Fruit fly (Drosophila melanogaster) whole organism, adult: ENCODE measurements around the gene CG12746.

Experiments used
- CG11617 ChIP-seq: fragments of 200-800 bp; sonication (Bioruptor generic); optimal IDR thresholded peaks from 2 replicates; lab custom pipeline; 2017; ENCODE audit warnings: mild to moderate bottlenecking, missing biosample characterization, missing genetic modification reagents, missing genetic modification characterization
- CG12768 ChIP-seq: fragments of 200-800 bp; sonication (Bioruptor generic); optimal IDR thresholded peaks from 2 replicates; lab custom pipeline; 2017; ENCODE audit warnings: missing biosample characterization, missing genetic modification characterization, mild to moderate bottlenecking, moderate library complexity, missing genetic modification reagents
- CG14711 ChIP-seq: fragments of 200-800 bp; sonication (Bioruptor generic); optimal IDR thresholded peaks from 2 replicates; lab custom pipeline; 2018; ENCODE audit warnings: missing biosample characterization, mild to moderate bottlenecking, missing genetic modification characterization, moderate library complexity
- CG1620 ChIP-seq: fragments of 200-800 bp; sonication (Bioruptor generic); optimal IDR thresholded peaks from 2 replicates; lab custom pipeline; 2016; ENCODE audit warnings: missing biosample characterization, missing genetic modification characterization
- CG33017 ChIP-seq: fragments of 200-800 bp; sonication (Bioruptor generic); optimal IDR thresholded peaks from 2 replicates; lab custom pipeline; 2018; ENCODE audit warnings: missing biosample characterization, mild to moderate bottlenecking, missing genetic modification characterization, moderate library complexity
- CG5204 ChIP-seq: fragments of 200-800 bp; sonication (Bioruptor generic); optimal IDR thresholded peaks from 2 replicates; lab custom pipeline; 2016; ENCODE audit warnings: missing biosample characterization, missing genetic modification characterization
- CG7045 ChIP-seq: fragments of 200-800 bp; sonication (Bioruptor generic); optimal IDR thresholded peaks from 2 replicates; lab custom pipeline; 2017; ENCODE audit warnings: missing biosample characterization, mild to moderate bottlenecking, missing genetic modification characterization
- CG7101 ChIP-seq: fragments of 200-800 bp; sonication (Bioruptor generic); optimal IDR thresholded peaks from 2 replicates; lab custom pipeline; 2018; ENCODE audit warnings: missing biosample characterization, mild to moderate bottlenecking, missing genetic modification characterization, moderate library complexity
- Clk ChIP-seq: fragments of 200-800 bp; sonication (Bioruptor generic); optimal IDR thresholded peaks from 2 replicates; lab custom pipeline; 2017; ENCODE audit warnings: missing biosample characterization, missing genetic modification characterization
- Crg-1 ChIP-seq: fragments of 200-800 bp; sonication (Bioruptor generic); optimal IDR thresholded peaks from 2 replicates; lab custom pipeline; 2016; ENCODE audit warnings: missing biosample characterization, missing genetic modification characterization
- Hr96 ChIP-seq: fragments of 200-800 bp; sonication (Bioruptor generic); optimal IDR thresholded peaks from 2 replicates; lab custom pipeline; 2016; ENCODE audit warnings: missing biosample characterization, missing genetic modification characterization
- Mnt ChIP-seq: fragments of 200-800 bp; sonication (Bioruptor generic); optimal IDR thresholded peaks from 2 replicates; lab custom pipeline; 2016; ENCODE audit warnings: missing biosample characterization, mild to moderate bottlenecking, missing genetic modification characterization
- bab1 ChIP-seq: fragments of 200-800 bp; sonication (Bioruptor generic); optimal IDR thresholded peaks from 3 replicates; lab custom pipeline; 2019; ENCODE audit warnings: missing biosample characterization, mild to moderate bottlenecking, missing genetic modification characterization, moderate library complexity
- cic ChIP-seq: fragments of 200-800 bp; sonication (Bioruptor generic); optimal IDR thresholded peaks from 2 replicates; lab custom pipeline; 2017; ENCODE audit warnings: missing biosample characterization, mild to moderate bottlenecking, missing genetic modification characterization, moderate library complexity
- cnc ChIP-seq, 2 experiments: fragments of >200 bp; optimal IDR thresholded peaks; 2 replicates each; lab custom pipeline; 2017
- kay ChIP-seq: fragments of 200-800 bp; sonication (Bioruptor generic); peaks from one replicate; lab custom pipeline; 2016; ENCODE audit warnings: missing biosample characterization, missing genetic modification characterization, borderline replicate concordance
- ovo ChIP-seq: fragments of 200-800 bp; sonication (Bioruptor generic); optimal IDR thresholded peaks from 2 replicates; lab custom pipeline; 2016; ENCODE audit warnings: missing biosample characterization, missing genetic modification characterization
- pad ChIP-seq: fragments of 200-800 bp; sonication (Bioruptor generic); optimal IDR thresholded peaks from 3 replicates; lab custom pipeline; 2017; ENCODE audit warnings: missing biosample characterization, missing genetic modification characterization, mild to moderate bottlenecking, moderate library complexity, missing genetic modification reagents
- tj ChIP-seq: fragments of 200-800 bp; sonication (Bioruptor generic); optimal IDR thresholded peaks from 3 replicates; lab custom pipeline; 2017; ENCODE audit warnings: missing biosample characterization, mild to moderate bottlenecking, missing genetic modification characterization, moderate library complexity
- toe ChIP-seq: fragments of 200-800 bp; sonication (Bioruptor generic); optimal IDR thresholded peaks from 2 replicates; lab custom pipeline; 2016; ENCODE audit warnings: missing biosample characterization, missing genetic modification characterization

CG12746 gene

DNA sequence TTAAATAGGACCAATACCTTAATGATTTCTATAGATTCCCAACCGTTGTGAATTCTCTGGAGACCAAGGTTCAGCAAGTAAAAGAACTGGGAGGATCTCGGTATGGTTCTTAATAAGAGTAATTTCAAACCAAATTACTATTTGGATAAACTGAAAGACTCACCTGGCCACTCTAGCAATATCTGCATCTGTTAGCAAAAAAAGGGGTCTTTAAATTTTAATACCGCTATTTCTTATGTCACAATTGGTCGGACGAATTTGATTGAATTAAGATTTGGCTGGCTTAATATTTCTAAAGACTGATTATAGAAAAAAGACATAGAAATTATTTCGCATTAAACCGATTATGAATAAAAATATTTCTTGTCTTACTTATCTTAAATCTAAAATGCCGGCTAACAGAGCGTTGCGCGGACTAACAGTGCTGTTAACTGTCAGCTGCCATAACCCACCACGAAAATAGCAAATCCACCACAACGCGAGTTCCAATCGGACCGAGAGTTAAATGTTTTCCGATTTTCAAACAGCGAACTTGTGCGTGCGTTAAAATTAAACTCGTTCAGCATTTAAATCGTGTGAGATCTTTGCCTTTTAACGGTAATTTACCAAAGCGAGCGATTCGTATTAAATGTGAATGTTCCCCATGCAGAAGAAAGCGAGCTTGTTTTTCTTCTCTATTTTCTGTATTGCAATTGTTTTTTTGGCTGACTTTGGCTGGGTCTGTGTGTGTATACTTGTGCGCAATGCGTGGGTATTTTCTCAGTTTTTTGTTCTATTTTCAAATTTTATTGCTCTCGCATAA, 6.2 kb downstream of the CG12746 start, which contains the start of gene CRMP:
TSS of gene CRMP (plus strand) at position 474 of the 802 bp plus-strand sequence.
- TF ChIP-seq CG12768 (GFP tag; lab: Kevin White, UChicago) = peak; percentile 25
- no peak for TF ChIP-seq bab1 (GFP tag; lab: Kevin White, UChicago)
- peak; percentile 37 for TF ChIP-seq tj (GFP tag; lab: Kevin White, UChicago)
- no peak for TF ChIP-seq Crg-1
- TF ChIP-seq CG11617 = peak; percentile 4
- TF ChIP-seq kay (GFP tag; lab: Kevin White, UChicago) = peak; percentile 58
- TF ChIP-seq CG14711 (tag; lab: Kevin White, UChicago) = peak; percentile 11
- no peak for TF ChIP-seq cic (GFP tag; lab: Kevin White, UChicago)
- TF ChIP-seq pad (GFP tag; lab: Kevin White, UChicago) = peak; percentile 34

DNA sequence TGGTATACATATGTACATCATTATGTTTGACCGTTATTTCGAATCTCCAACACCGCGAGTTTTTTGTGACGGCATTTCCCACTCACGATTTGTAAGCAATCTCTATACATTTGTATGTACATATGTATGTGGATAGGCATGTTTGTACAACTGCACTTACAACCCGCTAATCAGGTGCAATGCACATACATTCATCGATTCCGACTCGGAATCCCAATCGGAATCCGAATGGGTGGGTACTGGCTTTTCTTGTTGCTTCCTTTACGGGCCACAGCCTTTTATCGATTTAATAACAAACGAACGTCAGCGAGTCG, 6.7 kb downstream of the CG12746 start:
- no peak for TF ChIP-seq kay (GFP tag; lab: Kevin White, UChicago)
- TF ChIP-seq CG7101 (tag; lab: Kevin White, UChicago) = no peak
- TF ChIP-seq Crg-1 = no peak
- TF ChIP-seq cic (GFP tag; lab: Kevin White, UChicago) = peak; percentile 66
- TF ChIP-seq Hr96 = no peak
- TF ChIP-seq CG14711 (tag; lab: Kevin White, UChicago) = no peak

DNA sequence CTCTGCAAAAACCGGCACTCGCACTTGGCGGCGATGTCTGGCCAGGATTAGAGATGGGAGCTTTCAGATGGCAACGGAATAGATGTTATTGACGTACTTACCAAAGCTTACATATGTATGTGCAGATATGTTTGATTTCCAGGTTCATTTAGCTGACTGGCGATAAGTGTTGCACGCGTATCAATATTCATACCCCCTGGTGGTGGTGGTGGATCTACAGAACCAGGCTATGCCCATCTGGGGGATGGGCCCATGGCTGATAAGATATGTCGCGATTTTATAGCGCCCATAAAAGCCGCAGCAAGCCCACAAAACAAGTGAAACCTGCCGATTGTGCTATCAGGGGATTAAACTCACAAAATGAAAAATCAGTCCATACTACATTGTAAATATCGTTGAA, 7.1 kb downstream of the CG12746 start:
- TF ChIP-seq CG7101 (tag; lab: Kevin White, UChicago) (no peak), CG11617 (no peak), CG14711 (tag; lab: Kevin White, UChicago) (no peak), cic (GFP tag; lab: Kevin White, UChicago) (peak; percentile 45), Mnt (no peak), CG12768 (GFP tag; lab: Kevin White, UChicago) (no peak)

- TF ChIP-seq tj (GFP tag; lab: Kevin White, UChicago) = peak; percentile 61
- TF ChIP-seq Hr96 = no peak
Measured at dm6 chr3R:5572900-5573665, 8.4 kb downstream of the CG12746 start.

- TF ChIP-seq Crg-1 (no peak), kay (GFP tag; lab: Kevin White, UChicago) (no peak), CG7101 (tag; lab: Kevin White, UChicago) (no peak), tj (GFP tag; lab: Kevin White, UChicago) (no peak), CG11617 (no peak), bab1 (GFP tag; lab: Kevin White, UChicago) (no peak), CG1620 (GFP tag; lab: Kevin White, UChicago) (no peak), CG33017 (no peak), pad (GFP tag; lab: Kevin White, UChicago) (no peak)
Measured at dm6 chr3R:5573883-5574282, 9.2 kb downstream of the CG12746 start.

DNA sequence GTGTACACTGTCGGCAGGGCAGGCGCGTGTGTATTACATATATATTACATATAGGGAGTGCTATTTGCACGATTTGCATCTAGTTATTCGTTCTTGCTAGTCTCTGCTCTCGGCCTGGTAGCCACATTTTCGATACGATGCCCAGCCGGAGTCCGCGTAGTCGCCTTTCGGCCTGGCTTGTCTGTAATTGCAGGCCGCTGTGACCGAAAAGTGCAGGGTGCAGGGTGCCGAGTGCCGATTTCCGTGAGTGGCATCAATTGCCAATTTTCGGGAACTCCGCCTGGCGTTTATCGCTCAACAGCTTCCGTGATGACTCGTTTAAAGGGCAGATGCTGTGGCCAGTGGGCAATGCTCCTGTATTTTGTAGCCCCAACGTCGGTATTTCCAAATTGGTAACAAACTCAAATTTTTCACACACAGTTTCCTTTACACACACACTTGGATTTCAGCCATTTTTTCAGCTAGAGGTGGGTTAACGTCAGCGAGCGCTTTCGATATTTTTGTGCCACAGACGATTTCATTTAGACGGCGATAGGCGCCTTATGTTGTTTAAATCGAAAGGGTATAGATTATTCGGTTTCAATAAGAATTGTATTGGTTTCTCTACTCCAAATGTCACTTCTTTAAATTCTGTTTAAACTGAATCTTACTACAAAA, 23.3 kb downstream of the CG12746 start, which contains the start of gene CG2926:
TSS of gene CG2926 (minus strand) at position 518 of the 657 bp plus-strand sequence.
- TF ChIP-seq CG11617 (peak; percentile 44), CG33017 (no peak), CG7045 (GFP tag; lab: Kevin White, UChicago) (peak; percentile 2), CG5204 (GFP tag; lab: Kevin White, UChicago) (no peak), CG12768 (GFP tag; lab: Kevin White, UChicago) (peak; percentile 62), tj (GFP tag; lab: Kevin White, UChicago) (no peak), CG7101 (tag; lab: Kevin White, UChicago) (peak; percentile 26), CG14711 (tag; lab: Kevin White, UChicago) (no peak), pad (GFP tag; lab: Kevin White, UChicago) (peak; percentile 45), Hr96 (no peak), Clk (GFP tag; lab: Kevin White, UChicago) (peak; percentile 12), CG1620 (GFP tag; lab: Kevin White, UChicago) (peak; percentile 51), Crg-1 (peak; percentile 60), bab1 (GFP tag; lab: Kevin White, UChicago) (peak; percentile 38), cnc (optimal IDR thresholded peaks at IDR 0.05; lab: Kevin White, UChicago) (no peak), kay (GFP tag; lab: Kevin White, UChicago) (no peak), toe (GFP tag; lab: Kevin White, UChicago) (no peak), ovo (GFP tag; lab: Kevin White, UChicago) (peak; percentile 1), cic (GFP tag; lab: Kevin White, UChicago) (no peak), Mnt (peak; percentile 48)
